Worm (Caenorhabditis elegans) whole organism, dauer: ENCODE results near the gene his-16.
"Not testable (repeated sequence)": the region's sequence is repeated elsewhere in the genome, so short reads cannot be mapped to it uniquely, and the experiment has no call there.

Experiments used
- unc-62 ChIP-seq: sonication (generic microtip); optimal IDR thresholded peaks from 2 replicates; lab custom pipeline; 2017; ENCODE audit warnings: missing biosample characterization, missing genetic modification reagents, missing genetic modification characterization

Gene his-16

DNA sequence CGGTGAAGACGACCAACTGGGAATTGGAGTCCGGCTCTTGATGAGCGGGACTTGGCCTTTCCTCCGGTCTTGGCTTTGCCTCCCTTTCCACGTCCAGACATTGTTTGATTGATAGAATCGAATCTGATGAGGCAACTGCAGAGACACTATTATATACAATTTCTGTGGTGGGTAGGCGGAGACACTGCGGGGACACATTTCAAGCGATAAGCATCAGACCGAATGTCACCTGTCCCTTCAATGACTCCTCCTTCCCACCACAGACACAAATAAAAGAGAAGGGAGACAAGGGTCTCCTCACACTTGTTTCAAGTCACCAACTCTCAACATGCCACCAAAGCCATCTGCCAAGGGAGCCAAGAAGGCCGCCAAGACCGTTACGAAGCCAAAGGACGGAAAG, at the start of gene his-16:
TSS of gene his-16 (minus strand) at position 101 of the 400 bp plus-strand sequence.
- TF ChIP-seq unc-62 (GFP tag; lab: Kevin White, UChicago): not testable (repeated sequence)

DNA sequence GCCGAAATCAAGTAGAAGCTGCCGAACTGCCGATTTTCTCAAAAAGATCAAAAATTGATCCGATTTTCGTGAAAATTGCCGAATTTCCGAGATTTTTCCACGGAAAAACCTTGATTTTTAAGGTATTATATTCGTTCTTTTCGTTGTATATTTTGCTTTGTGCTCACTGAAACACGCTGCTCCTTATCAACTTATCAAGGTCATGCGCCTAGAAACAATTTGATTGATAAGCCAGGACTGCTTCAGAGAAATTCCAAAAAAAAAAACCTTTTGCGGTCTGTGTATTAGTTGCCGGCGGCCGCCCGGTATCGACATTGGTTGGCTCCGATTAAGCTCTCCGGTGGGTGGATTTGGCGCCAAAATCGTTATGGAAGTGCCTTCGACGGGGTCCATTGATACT, 44.5 kb upstream of the his-16 start:
- no peak for TF ChIP-seq unc-62 (GFP tag; lab: Kevin White, UChicago)

- TF ChIP-seq unc-62 (GFP tag; lab: Kevin White, UChicago): no peak
Observed at ce11 chrII:13860900-13861299, 43.0 kb upstream of the his-16 start.

DNA sequence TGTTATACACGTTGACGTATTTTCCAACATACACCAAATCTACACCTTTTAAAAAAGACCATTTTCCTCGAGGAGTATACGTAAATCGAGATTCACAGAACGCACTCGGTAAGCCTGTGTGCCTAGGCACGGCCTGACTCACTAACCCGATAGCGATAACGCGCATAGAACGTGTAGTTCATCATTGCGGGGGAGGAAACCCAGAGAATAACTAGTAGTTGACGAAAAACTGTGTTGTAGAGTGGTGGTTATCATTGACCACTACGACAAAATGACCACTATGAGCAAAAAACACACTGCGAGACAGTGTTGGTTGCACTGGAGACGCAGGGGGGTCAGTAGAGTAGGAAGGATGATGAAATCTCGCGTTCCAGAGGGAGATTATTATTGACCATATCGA, 41.9 kb upstream of the his-16 start:
- TF ChIP-seq unc-62 (GFP tag; lab: Kevin White, UChicago): no peak

DNA sequence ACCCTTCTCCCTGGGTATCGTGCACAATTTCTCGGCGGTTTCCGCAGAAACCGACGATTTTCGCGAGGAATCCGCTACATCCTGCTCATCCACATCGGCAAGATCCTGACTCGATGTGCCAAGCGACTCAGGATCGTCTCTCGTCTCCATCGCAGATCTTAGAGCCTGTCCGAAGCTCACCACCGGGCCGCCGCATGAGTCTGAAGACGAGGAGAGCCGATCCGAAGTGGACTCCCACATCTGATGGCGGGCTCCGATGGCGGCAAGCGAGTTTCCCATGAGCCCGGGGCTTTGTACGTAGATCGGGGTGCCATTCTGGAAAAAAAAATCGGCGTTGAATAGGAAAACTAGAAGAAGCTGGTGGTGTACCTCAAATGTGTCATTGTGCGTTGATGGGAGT, 40.4 kb upstream of the his-16 start:
- no peak for TF ChIP-seq unc-62 (GFP tag; lab: Kevin White, UChicago)

- no peak for TF ChIP-seq unc-62 (GFP tag; lab: Kevin White, UChicago)
Observed at ce11 chrII:13855352-13855751, 37.4 kb upstream of the his-16 start.

ce11 chrII:13852004-13852403, 34.1 kb upstream of the his-16 start, which contains the start of gene F08G2.8:
TSS of gene F08G2.8 (plus strand) at chrII:13852304.
- TF ChIP-seq unc-62 (GFP tag; lab: Kevin White, UChicago): no peak

DNA sequence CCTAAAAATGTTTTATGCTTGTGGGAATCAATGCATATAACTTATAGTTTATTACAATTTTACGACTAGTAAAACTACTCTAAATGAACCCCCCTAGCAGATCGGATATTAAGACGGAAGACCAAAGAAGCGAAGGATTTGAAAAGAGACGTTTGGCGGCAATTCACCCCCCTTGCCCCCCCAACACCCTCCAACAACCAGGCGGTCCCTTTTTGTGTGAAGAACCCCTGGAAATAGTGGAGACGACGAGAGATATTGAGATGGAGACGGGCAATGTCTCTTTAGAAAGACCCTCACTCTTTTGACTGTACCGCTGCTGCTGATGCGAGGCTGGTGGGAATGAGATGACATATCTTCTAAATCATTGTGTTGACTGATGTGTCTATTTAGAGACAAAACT, 29.4 kb upstream of the his-16 start:
- TF ChIP-seq unc-62 (GFP tag; lab: Kevin White, UChicago): no peak

- TF ChIP-seq unc-62 (GFP tag; lab: Kevin White, UChicago): no peak
Observed at ce11 chrII:13846018-13846417, 28.1 kb upstream of the his-16 start.

DNA sequence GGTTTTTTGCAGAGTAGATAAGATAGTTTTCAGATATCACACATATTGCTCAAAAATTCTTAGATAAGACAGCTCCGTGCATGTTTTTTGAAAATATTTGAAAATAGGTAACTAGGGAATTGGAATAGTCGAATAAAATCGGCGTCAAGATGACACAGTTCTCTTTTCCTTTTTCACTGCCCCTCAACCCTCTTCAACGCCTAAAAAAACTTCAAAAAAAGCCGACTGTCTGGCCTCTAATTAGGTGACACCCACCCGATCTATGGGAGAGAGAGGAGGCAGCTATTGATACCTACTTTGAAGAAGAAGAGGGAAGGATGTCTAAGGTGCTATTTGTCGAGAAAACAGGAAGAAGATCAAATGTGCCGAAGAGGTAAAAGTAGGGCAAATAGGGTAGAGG, 24.4 kb upstream of the his-16 start:
- no peak for TF ChIP-seq unc-62 (GFP tag; lab: Kevin White, UChicago)

DNA sequence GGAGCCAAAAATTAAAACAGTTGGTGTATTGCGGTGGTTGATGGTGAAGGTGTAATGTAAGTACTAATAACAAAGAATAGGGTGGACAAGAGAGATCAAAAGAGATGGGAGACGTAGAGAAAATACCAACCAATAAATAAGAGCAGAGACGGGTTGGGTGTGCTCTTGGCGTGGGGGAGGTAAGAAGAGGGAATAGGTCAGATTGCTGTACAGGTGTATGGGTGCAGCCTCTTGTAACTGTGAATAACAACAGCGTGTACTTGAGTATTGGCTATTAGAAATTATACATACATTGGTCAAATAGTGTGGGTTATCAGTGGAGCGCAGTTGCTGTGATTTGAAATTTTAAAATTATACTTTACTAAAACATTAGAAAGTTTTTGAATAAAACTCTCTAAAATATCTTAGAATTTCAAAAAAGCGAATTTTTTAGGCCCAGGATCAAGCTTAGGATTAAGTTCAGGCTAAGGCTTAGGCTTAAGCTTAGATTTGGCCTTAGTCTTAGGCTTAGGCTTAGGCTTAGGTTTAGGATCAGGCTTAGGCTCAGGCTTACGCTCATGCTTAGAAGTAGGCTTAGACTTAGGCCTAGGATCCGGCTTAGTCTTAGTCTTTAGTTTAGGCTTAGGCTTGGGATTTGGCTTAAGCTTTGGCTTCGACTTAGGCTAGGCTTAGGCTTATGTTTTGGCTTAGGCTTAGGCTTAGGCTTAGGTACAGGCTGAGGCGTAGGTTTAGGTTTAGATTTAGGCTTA, 23.3 kb upstream of the his-16 start, which contains the start of gene F08G2.7:
TSS of gene F08G2.7 (minus strand) at position 51 of the 749 bp plus-strand sequence.
- TF ChIP-seq unc-62 (GFP tag; lab: Kevin White, UChicago): no peak

- no peak for TF ChIP-seq unc-62 (GFP tag; lab: Kevin White, UChicago)
Observed at ce11 chrII:13839454-13839853, 21.5 kb upstream of the his-16 start.

ce11 chrII:13838403-13838802, 20.5 kb upstream of the his-16 start:
- TF ChIP-seq unc-62 (GFP tag; lab: Kevin White, UChicago): no peak

DNA sequence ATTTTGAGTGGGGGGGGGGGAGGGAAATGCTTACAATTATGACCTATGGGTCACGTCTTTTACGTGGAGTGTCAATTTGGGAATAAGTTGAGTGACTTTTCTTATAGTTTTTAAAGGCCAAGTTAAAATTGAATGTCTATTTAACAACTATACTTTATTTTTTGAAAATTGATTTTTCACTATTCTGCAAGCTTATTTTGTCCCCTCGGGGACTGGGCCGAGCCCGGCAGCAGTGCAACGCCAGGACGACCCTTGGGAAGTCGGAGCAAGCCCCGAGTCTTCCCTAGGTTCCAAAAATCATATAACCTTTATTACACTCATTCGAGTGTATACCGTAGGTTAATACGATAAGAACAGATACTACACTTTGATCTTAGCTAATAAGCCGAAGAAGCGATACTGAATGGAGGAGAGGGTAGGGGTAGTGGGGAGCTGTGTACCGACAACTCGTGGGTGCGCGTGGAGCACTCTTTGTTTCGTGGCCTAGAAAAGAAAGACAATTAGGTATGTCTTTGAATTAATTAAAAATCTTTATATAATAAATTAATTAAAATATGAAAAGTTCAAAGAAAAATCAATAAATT, 17.9 kb upstream of the his-16 start, which contains the start of gene ins-37:
TSS of gene ins-37 (minus strand) at position 384 of the 584 bp plus-strand sequence.
- TF ChIP-seq unc-62 (GFP tag; lab: Kevin White, UChicago): not testable (repeated sequence)

DNA sequence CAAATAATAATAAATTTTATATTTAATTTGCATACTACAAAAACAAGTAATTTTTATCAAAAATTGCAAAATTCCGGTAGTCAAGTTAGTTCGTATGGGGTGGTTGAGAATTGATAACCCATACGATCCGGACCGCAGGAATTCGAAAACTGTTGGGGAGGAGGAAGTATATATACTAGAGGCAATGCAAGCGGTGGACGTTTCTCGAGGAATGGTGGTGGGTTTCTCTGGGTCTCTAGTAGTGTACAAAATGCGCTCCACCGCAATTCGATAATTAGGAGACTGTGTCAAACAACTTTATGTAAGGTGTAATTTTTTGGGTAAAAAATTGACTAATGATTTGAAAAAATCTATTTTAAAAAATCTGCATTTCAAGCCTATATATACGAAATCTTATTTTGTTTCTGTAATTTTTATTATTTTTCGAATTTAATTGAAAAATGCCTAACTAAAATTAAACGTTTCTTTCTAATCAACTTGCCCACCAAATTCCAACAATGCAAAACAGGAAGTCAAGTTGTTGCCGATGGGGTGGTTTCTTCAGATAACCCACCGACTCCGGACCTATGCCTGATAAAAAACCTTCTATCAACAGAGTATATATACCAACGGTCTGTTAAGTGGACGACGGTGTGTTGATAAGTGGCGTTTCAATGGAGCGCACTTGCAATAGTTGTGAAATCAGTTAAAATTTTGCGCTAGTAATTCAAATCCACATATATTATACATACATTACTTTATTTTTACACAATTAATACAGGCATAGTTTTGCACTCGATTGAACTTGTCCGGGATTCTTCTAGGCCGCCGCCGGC, 16.6 kb upstream of the his-16 start:
- no peak for TF ChIP-seq unc-62 (GFP tag; lab: Kevin White, UChicago)

ce11 chrII:13833505-13833904, 15.6 kb upstream of the his-16 start, which contains the start of gene F08G2.5:
TSS of gene F08G2.5 (minus strand) at chrII:13833631.
- no peak for TF ChIP-seq unc-62 (GFP tag; lab: Kevin White, UChicago)
